Fruit fly (Drosophila melanogaster) whole organism, adult: ENCODE data around the gene Karybeta3.

Experiments
- CG11617 ChIP-seq: fragments of 200-800 bp; sonication (Bioruptor generic); optimal IDR thresholded peaks from 2 replicates; lab custom pipeline; 2017; ENCODE audit warnings: mild to moderate bottlenecking, missing biosample characterization, missing genetic modification reagents, missing genetic modification characterization
- CG12768 ChIP-seq: fragments of 200-800 bp; sonication (Bioruptor generic); optimal IDR thresholded peaks from 2 replicates; lab custom pipeline; 2017; ENCODE audit warnings: missing biosample characterization, missing genetic modification characterization, mild to moderate bottlenecking, moderate library complexity, missing genetic modification reagents
- CG14711 ChIP-seq: fragments of 200-800 bp; sonication (Bioruptor generic); optimal IDR thresholded peaks from 2 replicates; lab custom pipeline; 2018; ENCODE audit warnings: missing biosample characterization, mild to moderate bottlenecking, missing genetic modification characterization, moderate library complexity
- CG1620 ChIP-seq: fragments of 200-800 bp; sonication (Bioruptor generic); optimal IDR thresholded peaks from 2 replicates; lab custom pipeline; 2016; ENCODE audit warnings: missing biosample characterization, missing genetic modification characterization
- CG33017 ChIP-seq: fragments of 200-800 bp; sonication (Bioruptor generic); optimal IDR thresholded peaks from 2 replicates; lab custom pipeline; 2018; ENCODE audit warnings: missing biosample characterization, mild to moderate bottlenecking, missing genetic modification characterization, moderate library complexity
- CG5204 ChIP-seq: fragments of 200-800 bp; sonication (Bioruptor generic); optimal IDR thresholded peaks from 2 replicates; lab custom pipeline; 2016; ENCODE audit warnings: missing biosample characterization, missing genetic modification characterization
- CG7045 ChIP-seq: fragments of 200-800 bp; sonication (Bioruptor generic); optimal IDR thresholded peaks from 2 replicates; lab custom pipeline; 2017; ENCODE audit warnings: missing biosample characterization, mild to moderate bottlenecking, missing genetic modification characterization
- CG7101 ChIP-seq: fragments of 200-800 bp; sonication (Bioruptor generic); optimal IDR thresholded peaks from 2 replicates; lab custom pipeline; 2018; ENCODE audit warnings: missing biosample characterization, mild to moderate bottlenecking, missing genetic modification characterization, moderate library complexity
- Clk ChIP-seq: fragments of 200-800 bp; sonication (Bioruptor generic); optimal IDR thresholded peaks from 2 replicates; lab custom pipeline; 2017; ENCODE audit warnings: missing biosample characterization, missing genetic modification characterization
- Crg-1 ChIP-seq: fragments of 200-800 bp; sonication (Bioruptor generic); optimal IDR thresholded peaks from 2 replicates; lab custom pipeline; 2016; ENCODE audit warnings: missing biosample characterization, missing genetic modification characterization
- Hr96 ChIP-seq: fragments of 200-800 bp; sonication (Bioruptor generic); optimal IDR thresholded peaks from 2 replicates; lab custom pipeline; 2016; ENCODE audit warnings: missing biosample characterization, missing genetic modification characterization
- Mnt ChIP-seq: fragments of 200-800 bp; sonication (Bioruptor generic); optimal IDR thresholded peaks from 2 replicates; lab custom pipeline; 2016; ENCODE audit warnings: missing biosample characterization, mild to moderate bottlenecking, missing genetic modification characterization
- bab1 ChIP-seq: fragments of 200-800 bp; sonication (Bioruptor generic); optimal IDR thresholded peaks from 3 replicates; lab custom pipeline; 2019; ENCODE audit warnings: missing biosample characterization, mild to moderate bottlenecking, missing genetic modification characterization, moderate library complexity
- cic ChIP-seq: fragments of 200-800 bp; sonication (Bioruptor generic); optimal IDR thresholded peaks from 2 replicates; lab custom pipeline; 2017; ENCODE audit warnings: missing biosample characterization, mild to moderate bottlenecking, missing genetic modification characterization, moderate library complexity
- cnc ChIP-seq, 2 experiments: fragments of >200 bp; optimal IDR thresholded peaks; 2 replicates each; lab custom pipeline; 2017
- kay ChIP-seq: fragments of 200-800 bp; sonication (Bioruptor generic); peaks from one replicate; lab custom pipeline; 2016; ENCODE audit warnings: missing biosample characterization, missing genetic modification characterization, borderline replicate concordance
- ovo ChIP-seq: fragments of 200-800 bp; sonication (Bioruptor generic); optimal IDR thresholded peaks from 2 replicates; lab custom pipeline; 2016; ENCODE audit warnings: missing biosample characterization, missing genetic modification characterization
- pad ChIP-seq: fragments of 200-800 bp; sonication (Bioruptor generic); optimal IDR thresholded peaks from 3 replicates; lab custom pipeline; 2017; ENCODE audit warnings: missing biosample characterization, missing genetic modification characterization, mild to moderate bottlenecking, moderate library complexity, missing genetic modification reagents
- tj ChIP-seq: fragments of 200-800 bp; sonication (Bioruptor generic); optimal IDR thresholded peaks from 3 replicates; lab custom pipeline; 2017; ENCODE audit warnings: missing biosample characterization, mild to moderate bottlenecking, missing genetic modification characterization, moderate library complexity
- toe ChIP-seq: fragments of 200-800 bp; sonication (Bioruptor generic); optimal IDR thresholded peaks from 2 replicates; lab custom pipeline; 2016; ENCODE audit warnings: missing biosample characterization, missing genetic modification characterization

The Karybeta3 gene

DNA sequence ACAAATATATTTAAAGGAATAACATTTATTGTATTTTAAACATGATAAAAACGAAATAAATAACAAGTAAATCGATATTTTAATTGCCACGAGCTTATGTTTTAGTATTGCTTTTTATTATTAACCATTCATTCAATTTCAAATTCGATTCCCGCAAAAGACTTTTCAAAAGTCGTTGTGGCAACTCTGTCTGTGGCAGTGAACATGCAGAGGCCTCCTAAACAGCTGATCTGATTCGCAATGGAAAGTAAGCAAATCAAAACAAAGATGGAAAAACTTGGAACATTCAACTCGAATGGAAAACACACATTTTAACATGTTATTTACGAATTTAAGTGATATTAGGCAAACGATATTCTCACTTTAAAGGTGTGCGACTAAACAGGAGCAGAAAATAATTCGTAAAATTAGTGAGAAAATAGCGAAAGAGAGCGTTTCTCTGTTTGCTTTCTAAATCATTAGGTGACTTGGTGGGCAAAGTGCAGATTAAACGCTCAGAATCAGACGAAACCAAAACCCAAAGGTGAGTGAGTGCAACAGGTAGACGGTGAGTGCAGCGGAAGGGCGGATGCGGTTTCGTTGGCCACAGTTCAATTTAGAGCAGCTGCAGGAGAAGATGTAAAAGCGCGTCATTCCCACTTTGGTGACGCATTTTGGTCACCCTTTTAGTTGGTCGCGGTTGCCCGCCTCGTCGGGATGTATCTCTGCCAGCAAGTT, 5.7 kb downstream of the Karybeta3 start, which contains the start of gene spartin:
Gene spartin (plus strand): TSS at position 244 of the 717 bp plus-strand sequence.
- TF ChIP-seq ovo (GFP tag; lab: Kevin White, UChicago) (no peak), cic (GFP tag; lab: Kevin White, UChicago) (peak; percentile 45), CG5204 (GFP tag; lab: Kevin White, UChicago) (no peak), toe (peak; percentile 52), tj (GFP tag; lab: Kevin White, UChicago) (no peak), Clk (GFP tag; lab: Kevin White, UChicago) (no peak), Hr96 (no peak), bab1 (peak; percentile 37), CG7045 (GFP tag; lab: Kevin White, UChicago) (no peak), pad (GFP tag; lab: Kevin White, UChicago) (no peak), cnc (optimal IDR thresholded peaks at IDR 0.05; lab: Kevin White, UChicago) (no peak), CG12768 (GFP tag; lab: Kevin White, UChicago) (peak; percentile 90), Crg-1 (GFP tag; lab: Kevin White, UChicago) (no peak), CG11617 (GFP tag; lab: Kevin White, UChicago) (peak; percentile 56), kay (GFP tag; lab: Kevin White, UChicago) (peak; percentile 97), CG33017 (tag; lab: Kevin White, UChicago) (peak; percentile 42), CG14711 (tag; lab: Kevin White, UChicago) (peak; percentile 98), Mnt (GFP tag; lab: Kevin White, UChicago) (peak; percentile 37), CG1620 (peak; percentile 41), CG7101 (peak; percentile 25)

DNA sequence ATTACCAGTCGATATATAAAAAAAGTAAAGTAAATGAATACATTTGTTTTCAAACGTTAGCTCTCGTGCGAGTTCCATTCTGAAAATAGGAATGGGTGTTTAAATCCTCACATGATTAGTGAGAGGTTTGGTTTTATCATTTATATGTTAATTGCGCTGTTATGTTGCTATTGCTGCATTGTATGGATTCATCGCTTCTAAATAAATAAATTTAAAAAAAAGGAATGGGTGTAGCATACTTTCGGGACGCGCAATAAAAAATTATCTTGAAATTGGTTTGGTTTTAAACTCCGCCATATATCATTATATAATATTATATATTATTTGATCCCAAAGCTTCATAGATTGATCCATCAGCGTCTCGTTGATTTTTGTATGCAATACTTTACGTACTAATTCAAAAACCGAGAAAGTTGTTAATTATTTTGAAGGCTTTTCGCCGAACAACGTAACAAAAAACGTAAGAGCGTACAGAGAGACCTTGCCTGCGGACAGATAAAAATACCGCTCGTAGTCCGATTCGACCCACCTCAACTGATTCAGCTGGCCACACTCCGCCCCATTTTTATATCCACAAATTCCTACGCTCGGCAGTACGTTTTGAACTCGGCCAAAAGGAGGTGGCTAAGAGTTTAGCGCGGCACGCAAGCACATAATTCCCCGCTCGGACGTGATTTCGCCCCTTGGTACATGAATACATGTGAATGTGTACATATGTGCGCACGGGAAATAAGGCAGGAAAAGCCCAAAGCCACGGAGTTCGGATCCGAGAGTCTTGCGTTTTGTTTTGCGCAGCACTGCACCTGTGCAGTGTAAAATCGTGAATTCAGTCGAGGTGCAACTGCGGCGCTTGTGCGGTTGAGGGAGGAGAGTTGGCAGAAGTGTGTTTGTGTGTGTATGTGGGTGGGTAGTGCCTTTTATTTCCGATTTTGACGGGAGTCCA, 10.3 kb downstream of the Karybeta3 start, which contains the start of gene smash:
Gene smash (plus strand): TSS at position 589 of the 943 bp plus-strand sequence.
- TF ChIP-seq CG7101 (peak; percentile 52), cnc (optimal IDR thresholded peaks at IDR 0.05; lab: Kevin White, UChicago) (no peak), CG12768 (GFP tag; lab: Kevin White, UChicago) (peak; percentile 77), CG11617 (GFP tag; lab: Kevin White, UChicago) (peak; percentile 80), CG14711 (tag; lab: Kevin White, UChicago) (peak; percentile 15), toe (no peak), Hr96 (no peak), Clk (GFP tag; lab: Kevin White, UChicago) (no peak), cic (GFP tag; lab: Kevin White, UChicago) (peak; percentile 82), bab1 (peak; percentile 74), ovo (GFP tag; lab: Kevin White, UChicago) (no peak), Mnt (GFP tag; lab: Kevin White, UChicago) (peak; percentile 82), CG7045 (GFP tag; lab: Kevin White, UChicago) (peak; percentile 57), CG5204 (GFP tag; lab: Kevin White, UChicago) (no peak), tj (GFP tag; lab: Kevin White, UChicago) (peak; percentile 67), kay (GFP tag; lab: Kevin White, UChicago) (peak; percentile 40), pad (GFP tag; lab: Kevin White, UChicago) (peak; percentile 71), Crg-1 (GFP tag; lab: Kevin White, UChicago) (no peak), CG33017 (tag; lab: Kevin White, UChicago) (peak; percentile 29), CG1620 (peak; percentile 54)

DNA sequence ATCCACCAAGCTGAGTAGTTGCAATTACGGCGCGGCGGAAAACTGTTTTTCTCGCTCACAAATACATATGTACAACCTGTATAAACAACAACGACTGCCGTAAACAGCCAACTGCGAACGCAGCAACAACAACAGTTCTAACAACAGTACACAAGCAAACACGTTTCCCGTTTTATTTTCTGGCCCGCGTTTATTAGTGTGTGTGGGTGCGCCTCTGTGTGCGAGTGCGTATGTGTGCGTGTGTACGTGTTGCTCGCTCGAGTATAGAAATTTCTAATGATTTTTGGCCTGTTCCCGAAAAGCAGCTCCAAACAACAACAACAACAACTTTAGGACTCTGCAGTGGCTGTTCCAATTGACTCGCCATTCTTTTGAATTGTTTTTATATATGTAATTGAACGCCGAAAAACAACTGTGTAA, 11.0 kb downstream of the Karybeta3 start:
- peak; percentile 42 for TF ChIP-seq CG7045 (GFP tag; lab: Kevin White, UChicago)
- peak; percentile 75 for TF ChIP-seq cic (GFP tag; lab: Kevin White, UChicago)
- TF ChIP-seq ovo (GFP tag; lab: Kevin White, UChicago), result peak; percentile 87
- peak; percentile 63 for TF ChIP-seq Crg-1 (GFP tag; lab: Kevin White, UChicago)
- no peak for TF ChIP-seq Hr96
- TF ChIP-seq CG12768 (GFP tag; lab: Kevin White, UChicago), result no peak
- TF ChIP-seq tj (GFP tag; lab: Kevin White, UChicago), result no peak
- TF ChIP-seq CG11617 (GFP tag; lab: Kevin White, UChicago), result peak; percentile 38
- no peak for TF ChIP-seq CG33017 (tag; lab: Kevin White, UChicago)
- TF ChIP-seq pad (GFP tag; lab: Kevin White, UChicago), result peak; percentile 65

DNA sequence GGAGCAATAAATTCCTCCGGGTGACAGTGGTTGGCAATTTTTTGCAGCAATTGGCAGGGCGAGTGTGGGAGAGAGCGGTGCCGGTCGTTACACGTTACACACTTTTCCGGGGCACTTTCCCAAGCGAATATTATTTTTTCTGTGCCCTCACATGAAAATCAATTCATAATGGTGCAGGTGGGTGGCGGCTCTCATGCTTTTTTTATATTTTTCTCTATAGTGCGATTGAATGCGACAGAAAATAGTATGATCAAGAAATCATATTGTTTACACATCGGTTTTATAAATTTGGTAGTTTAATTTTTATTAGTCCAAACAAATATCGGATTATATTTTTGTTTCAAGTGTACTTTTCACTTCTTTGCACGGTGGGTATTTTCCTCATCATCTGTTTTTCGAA, 12.7 kb downstream of the Karybeta3 start:
- TF ChIP-seq toe, result no peak
- no peak for TF ChIP-seq ovo (GFP tag; lab: Kevin White, UChicago)
- no peak for TF ChIP-seq Mnt (GFP tag; lab: Kevin White, UChicago)
- no peak for TF ChIP-seq CG1620
- TF ChIP-seq cnc (optimal IDR thresholded peaks at IDR 0.05; lab: Kevin White, UChicago), result no peak
- TF ChIP-seq tj (GFP tag; lab: Kevin White, UChicago), result no peak
- TF ChIP-seq CG7101, result no peak
- no peak for TF ChIP-seq Hr96
- no peak for TF ChIP-seq cic (GFP tag; lab: Kevin White, UChicago)
- TF ChIP-seq pad (GFP tag; lab: Kevin White, UChicago), result no peak
- TF ChIP-seq CG11617 (GFP tag; lab: Kevin White, UChicago), result no peak
- no peak for TF ChIP-seq bab1
- TF ChIP-seq CG12768 (GFP tag; lab: Kevin White, UChicago), result no peak
- no peak for TF ChIP-seq CG5204 (GFP tag; lab: Kevin White, UChicago)
- TF ChIP-seq Crg-1 (GFP tag; lab: Kevin White, UChicago), result no peak
